Worm (Caenorhabditis elegans) whole organism, L4/young adult: ENCODE results near the gene C29F3.7.
"Not testable (repeated sequence)": the region's sequence is repeated elsewhere in the genome, so short reads cannot be mapped to it uniquely, and the experiment has no call there.

Experiments
- W03F9.2 ChIP-seq: fragments of 150-350 bp; optimal IDR thresholded peaks from 2 replicates; lab custom pipeline; 2014; ENCODE audit warnings: missing biosample characterization, missing genetic modification characterization
- dao-5 ChIP-seq: sonication (generic microtip); optimal IDR thresholded peaks from 2 replicates; lab custom pipeline; 2016; ENCODE audit warnings: missing genotype, missing genetic modification characterization, moderate library complexity, missing compliant biosample characterization
- him-1 ChIP-seq: sonication (generic microtip); optimal IDR thresholded peaks from 2 replicates; lab custom pipeline; 2016; ENCODE audit warnings: missing genotype, missing genetic modification reagents, missing genetic modification characterization, missing compliant biosample characterization

The C29F3.7 gene

DNA sequence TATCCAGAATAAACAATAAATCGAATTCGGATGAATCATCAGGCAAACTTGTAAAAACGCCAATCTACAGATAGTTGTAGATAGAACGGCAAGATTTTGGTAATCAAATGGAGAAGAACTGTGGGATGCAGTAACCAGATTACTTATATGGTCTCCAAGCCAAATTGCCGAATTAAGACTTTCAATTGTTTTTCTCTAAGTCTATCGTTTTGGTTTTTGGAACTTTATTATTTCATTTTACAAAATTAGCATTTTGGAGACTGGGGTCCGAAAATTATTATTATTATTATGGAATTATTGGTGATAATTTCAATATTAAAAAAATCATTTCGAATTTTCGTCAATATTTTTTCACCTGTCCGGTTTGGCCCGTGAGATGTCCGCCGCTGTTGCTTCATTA, 15.3 kb upstream of the C29F3.7 start, which contains the start of gene clec-228:
TSS of gene clec-228 (minus strand) at position 101 of the 400 bp plus-strand sequence.
- no peak for TF ChIP-seq him-1
- TF ChIP-seq dao-5 = no peak
- TF ChIP-seq W03F9.2 (tag; lab: Kevin White, UChicago) = no peak

DNA sequence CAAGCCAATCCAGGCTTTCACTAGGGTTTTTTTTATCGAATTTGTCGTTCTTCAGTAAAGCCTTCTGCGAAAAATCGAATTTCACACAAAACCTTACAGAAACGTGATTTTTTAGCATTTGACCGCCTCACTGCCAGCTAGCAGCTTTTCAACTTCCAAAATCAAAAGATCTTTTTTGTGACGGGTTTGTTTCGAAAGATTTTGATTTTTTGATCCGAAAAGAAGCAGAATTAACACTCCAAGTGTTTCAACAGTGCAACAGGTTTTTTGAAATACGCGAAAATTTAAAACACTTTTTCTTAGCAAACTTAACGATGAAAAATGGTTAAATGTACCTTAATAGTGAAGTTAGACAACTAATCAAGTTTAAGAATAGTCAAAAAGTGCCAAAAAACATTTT, 13.3 kb upstream of the C29F3.7 start, which contains the start of gene clec-229:
TSS of gene clec-229 (minus strand) at position 101 of the 400 bp plus-strand sequence.
- TF ChIP-seq dao-5 = no peak
- TF ChIP-seq him-1 = no peak
- no peak for TF ChIP-seq W03F9.2 (tag; lab: Kevin White, UChicago)

DNA sequence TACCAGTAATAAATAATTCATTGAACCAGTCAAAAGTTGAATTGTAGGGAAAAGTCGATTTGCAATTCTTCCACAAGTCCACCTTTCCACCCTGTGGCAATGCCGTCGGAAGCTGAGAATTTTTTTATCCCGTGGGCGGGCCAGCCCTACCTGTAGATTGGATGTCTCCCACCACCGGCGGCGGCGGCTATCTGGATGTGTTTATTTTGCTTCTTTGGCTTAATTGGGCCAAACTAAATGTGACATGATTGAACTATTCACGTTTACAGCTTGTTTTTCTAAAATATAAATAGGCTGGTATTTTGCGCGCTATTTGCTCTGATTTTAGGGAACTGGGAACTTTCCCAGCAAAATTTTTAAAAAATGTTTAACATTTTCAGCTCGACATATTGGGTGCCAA, 10.2 kb upstream of the C29F3.7 start, which contains the start of gene wrt-8:
TSS of gene wrt-8 (minus strand) at position 101 of the 400 bp plus-strand sequence.
- no peak for TF ChIP-seq dao-5
- TF ChIP-seq W03F9.2 (tag; lab: Kevin White, UChicago) = no peak
- TF ChIP-seq him-1 = no peak

- TF ChIP-seq him-1 = no peak
- no peak for TF ChIP-seq dao-5
- TF ChIP-seq W03F9.2 (tag; lab: Kevin White, UChicago) = no peak
Observed at ce11 chrV:15347292-15347691, 7.4 kb upstream of the C29F3.7 start, which contains the start of gene C29F3.3. Gene C29F3.3 (minus strand): TSS chrV:15347392.

DNA sequence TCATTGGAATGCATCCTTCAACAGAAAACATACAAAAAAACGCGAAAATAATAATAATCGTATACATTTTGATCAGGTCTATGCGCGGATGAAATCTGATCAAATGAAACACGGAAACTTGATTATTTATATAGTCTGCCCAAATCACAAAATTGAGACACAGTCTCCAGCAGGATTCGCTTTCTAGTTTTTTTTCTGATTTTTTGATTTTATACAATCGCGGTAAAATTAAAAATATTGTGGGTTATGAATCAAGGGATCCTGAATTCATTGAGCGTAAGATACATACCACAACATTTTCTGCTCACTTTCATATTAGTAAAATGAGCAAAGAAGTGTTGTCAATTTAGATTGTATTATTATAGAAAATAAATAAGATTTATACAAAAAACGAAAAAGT, 5.7 kb upstream of the C29F3.7 start, which contains the start of gene clec-230:
TSS of gene clec-230 (minus strand) at position 101 of the 400 bp plus-strand sequence.
- no peak for TF ChIP-seq him-1
- no peak for TF ChIP-seq W03F9.2 (tag; lab: Kevin White, UChicago)
- no peak for TF ChIP-seq dao-5

DNA sequence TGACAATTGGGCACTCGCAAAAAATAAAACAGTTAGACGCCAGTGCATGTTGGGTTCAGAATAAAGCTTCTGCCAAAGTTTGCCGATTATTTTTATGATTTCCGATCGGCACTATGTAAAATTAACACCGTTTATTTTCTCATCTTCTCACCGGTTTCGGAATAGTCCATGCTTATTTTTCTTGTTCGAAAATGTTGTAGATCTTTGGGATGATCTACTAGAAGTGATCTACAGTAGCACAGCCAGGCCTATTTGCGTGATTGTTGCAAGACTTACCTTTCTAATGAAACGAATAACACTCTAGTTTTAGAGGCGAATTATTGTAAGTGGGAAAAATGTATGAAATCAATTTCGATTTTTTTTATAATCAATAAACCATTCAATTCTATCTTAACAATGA, 4.1 kb upstream of the C29F3.7 start, which contains the start of gene clec-231:
TSS of gene clec-231 (minus strand) at position 101 of the 400 bp plus-strand sequence.
- TF ChIP-seq W03F9.2 (tag; lab: Kevin White, UChicago) = no peak
- no peak for TF ChIP-seq dao-5
- no peak for TF ChIP-seq him-1

DNA sequence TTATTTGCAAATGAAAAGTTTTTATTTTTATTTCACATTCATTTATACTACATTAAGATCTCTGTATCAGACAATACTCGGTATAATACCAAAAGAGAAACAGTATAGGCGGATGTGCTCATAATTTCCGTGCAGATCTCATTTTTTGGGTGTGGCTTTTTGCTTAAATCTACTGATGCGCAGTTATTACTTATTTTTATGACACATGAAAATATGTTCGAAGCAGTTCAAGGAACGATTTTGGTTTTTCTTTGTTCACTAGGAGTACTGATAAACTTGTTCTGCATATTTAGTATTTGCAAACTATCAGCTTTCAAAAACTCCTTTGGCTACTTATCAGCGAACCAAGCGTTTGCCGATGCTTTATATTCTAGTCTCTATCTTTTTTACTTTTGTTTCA, 2.3 kb upstream of the C29F3.7 start, which contains the start of gene srx-58:
TSS of gene srx-58 (plus strand) at position 301 of the 400 bp plus-strand sequence.
- no peak for TF ChIP-seq dao-5
- no peak for TF ChIP-seq W03F9.2 (tag; lab: Kevin White, UChicago)
- TF ChIP-seq him-1 = no peak

DNA sequence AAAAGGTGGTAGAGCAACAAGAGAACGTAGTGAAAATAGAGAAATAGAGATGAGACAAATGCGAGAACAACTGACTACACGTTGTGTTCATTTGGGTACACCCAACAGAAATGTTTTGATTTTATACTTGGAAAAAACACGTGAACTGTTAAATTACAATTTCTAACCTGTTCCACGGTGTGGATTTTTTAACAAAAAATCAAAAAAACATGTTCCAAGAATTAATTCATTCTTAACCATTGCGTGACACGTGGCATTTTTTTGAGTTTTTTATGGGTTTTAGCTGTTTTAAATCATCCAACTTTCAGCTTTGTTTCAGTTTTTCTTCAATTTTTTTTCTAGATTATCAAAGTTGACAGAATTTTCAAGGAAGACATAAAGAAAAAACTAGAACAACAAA, 6.7 kb downstream of the C29F3.7 start, which contains the start of gene ech-1.1:
TSS of gene ech-1.1 (minus strand) at position 101 of the 400 bp plus-strand sequence.
- not testable (repeated sequence) for TF ChIP-seq dao-5; W03F9.2 (tag; lab: Kevin White, UChicago); him-1

- TF ChIP-seq W03F9.2 (tag; lab: Kevin White, UChicago) (no peak), him-1 (no peak)
Observed at ce11 chrV:15367770-15368169, 13.1 kb downstream of the C29F3.7 start.

ce11 chrV:15369707-15370106, 15.0 kb downstream of the C29F3.7 start, which contains the start of gene nhr-269:
Gene nhr-269 (minus strand): TSS chrV:15369807.
- no peak for TF ChIP-seq him-1
- no peak for TF ChIP-seq W03F9.2 (tag; lab: Kevin White, UChicago)
- no peak for TF ChIP-seq dao-5

- no peak for TF ChIP-seq W03F9.2 (tag; lab: Kevin White, UChicago)
- TF ChIP-seq dao-5 = no peak
- no peak for TF ChIP-seq him-1
Observed at ce11 chrV:15376223-15376622, 21.5 kb downstream of the C29F3.7 start, which contains the start of gene srh-52. Gene srh-52 (minus strand): TSS chrV:15376323.

ce11 chrV:15377903-15378302, 23.2 kb downstream of the C29F3.7 start, which contains the start of gene srh-122:
Gene srh-122 (minus strand): TSS chrV:15378003.
- no peak for TF ChIP-seq dao-5
- no peak for TF ChIP-seq him-1
- TF ChIP-seq W03F9.2 (tag; lab: Kevin White, UChicago) = no peak

DNA sequence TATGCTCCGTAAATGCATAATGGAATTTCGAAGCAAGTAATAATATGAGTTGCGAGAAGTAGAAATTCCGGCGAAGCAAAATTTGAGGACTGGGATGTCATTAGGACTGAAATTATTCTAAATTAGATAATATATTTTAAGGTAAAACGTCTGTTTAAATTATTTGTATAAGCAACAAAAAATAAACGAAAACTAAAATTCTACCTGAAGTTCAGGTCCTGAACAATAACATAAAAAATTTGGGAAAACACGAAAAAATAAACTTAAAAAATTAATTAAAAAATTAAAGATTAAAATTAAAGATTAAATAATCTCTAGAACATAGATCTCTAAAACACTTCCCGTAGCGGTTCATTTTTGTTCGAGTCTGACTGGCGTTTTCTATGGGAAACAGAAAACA, 25.1 kb downstream of the C29F3.7 start, which contains the start of gene srh-251:
TSS of gene srh-251 (minus strand) at position 101 of the 400 bp plus-strand sequence.
- TF ChIP-seq him-1 (no peak), dao-5 (no peak), W03F9.2 (tag; lab: Kevin White, UChicago) (no peak)

ce11 chrV:15380857-15381256, 26.2 kb downstream of the C29F3.7 start, which contains the start of gene dhs-23:
Gene dhs-23 (plus strand): TSS chrV:15381219.
- TF ChIP-seq dao-5 = no peak
- TF ChIP-seq W03F9.2 (tag; lab: Kevin White, UChicago) = no peak
- TF ChIP-seq him-1 = no peak

ce11 chrV:15383739-15384138, 29.0 kb downstream of the C29F3.7 start, which contains the start of gene str-88:
Gene str-88 (minus strand): TSS chrV:15383839.
- TF ChIP-seq W03F9.2 (tag; lab: Kevin White, UChicago) (no peak), dao-5 (no peak), him-1 (no peak)
